Worm (Caenorhabditis elegans): ENCODE data around the gene snu-13.

Gene snu-13

DNA sequence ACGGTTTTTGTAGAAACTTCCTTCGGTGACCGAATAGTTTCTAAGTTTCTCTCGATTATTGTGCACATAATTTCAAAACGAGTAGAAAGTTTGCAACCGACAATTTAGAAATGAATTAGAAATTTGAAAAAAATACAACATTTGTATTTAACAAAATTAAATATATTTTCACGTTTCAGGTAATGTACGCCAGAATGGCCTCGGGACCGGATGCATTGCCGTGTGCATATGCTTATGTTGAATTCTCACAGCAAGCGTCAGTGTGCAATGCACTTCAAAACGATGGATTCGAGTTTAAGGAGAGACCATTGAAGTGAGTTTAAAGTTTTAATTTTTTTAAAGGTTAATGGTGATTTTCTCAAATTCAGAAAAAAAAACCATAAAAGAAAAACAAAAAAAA is 2.5 kb upstream of the snu-13 start, which contains the start of gene marc-2:
Gene marc-2 (minus strand): TSS at position 101 of the 400 bp plus-strand sequence.
- TF ChIP-seq aly-2 (tag; optimal IDR thresholded peaks at IDR 0.05) (no peak), nhr-85 (tag) (peak; percentile 10)

DNA sequence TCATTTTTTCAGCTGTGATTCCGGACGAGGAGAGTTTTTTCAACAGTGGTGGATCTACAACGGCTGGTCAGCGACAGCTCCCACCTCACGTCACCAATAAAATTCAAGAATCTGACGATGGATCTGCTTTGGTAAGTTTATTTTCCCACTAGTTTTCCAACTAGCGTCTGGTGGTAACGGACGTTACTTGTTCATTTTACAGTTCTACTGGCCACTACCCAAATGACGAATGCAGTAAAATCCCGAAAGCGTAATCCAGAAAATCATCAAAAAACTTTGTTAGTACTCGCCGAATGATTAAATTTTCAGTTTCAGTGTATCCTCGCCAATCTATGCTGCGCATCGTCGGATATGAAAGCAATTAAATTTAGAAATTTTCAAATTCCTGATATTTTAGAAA is 1.2 kb upstream of the snu-13 start:
- TF ChIP-seq rnt-1 (tag; optimal IDR thresholded peaks at IDR 0.05): no peak
- no peak for TF ChIP-seq lin-14 (GFP tag; optimal IDR thresholded peaks at IDR 0.05)
- TF ChIP-seq ztf-11 (tag; optimal IDR thresholded peaks at IDR 0.05): no peak
- no peak for TF ChIP-seq dsc-1 (tag; optimal IDR thresholded peaks at IDR 0.05)
- no peak for TF ChIP-seq egl-27 (tag; optimal IDR thresholded peaks at IDR 0.05)
- TF ChIP-seq efl-1 (optimal IDR thresholded peaks at IDR 0.05): no peak
- peak in 1 of 2 experiments; percentile 51 for TF ChIP-seq efl-1 (GFP tag; optimal IDR thresholded peaks at IDR 0.05 in 1 of 2)

DNA sequence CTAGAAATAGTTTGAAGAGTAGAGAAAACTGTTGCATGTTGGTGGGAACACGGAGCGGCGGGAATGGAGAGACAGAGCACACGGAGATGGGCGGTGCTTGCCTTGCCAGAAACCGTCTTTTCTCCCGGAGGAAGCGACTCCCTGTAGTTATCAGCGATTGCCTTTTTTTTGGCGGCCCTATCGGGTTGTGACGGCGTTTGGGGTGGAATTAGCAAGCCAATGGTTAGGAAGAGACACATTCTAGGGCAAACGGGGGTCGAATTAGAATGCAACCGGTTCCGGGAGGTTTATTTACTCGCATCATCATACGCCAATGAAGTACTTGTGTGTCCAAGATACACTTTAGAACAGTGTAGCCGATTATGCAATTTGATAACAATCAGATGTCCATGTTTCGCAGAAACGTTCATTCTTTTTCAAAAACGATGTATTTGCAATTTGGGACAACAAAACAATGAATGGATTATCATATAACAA is 756 bp downstream of the snu-13 start, which contains the start of gene lact-3:
Gene lact-3 (minus strand): TSS at position 51 of the 477 bp plus-strand sequence.
- TF ChIP-seq egl-27 (tag; optimal IDR thresholded peaks at IDR 0.05) (no peak), sox-4 (tag; optimal IDR thresholded peaks at IDR 0.05) (no peak), elt-2 (tag; optimal IDR thresholded peaks at IDR 0.05) (no peak), nhr-71 (tag; optimal IDR thresholded peaks at IDR 0.05) (peak; percentile 1), F16B12.6 (tag; optimal IDR thresholded peaks at IDR 0.05) (no peak), lsy-2 (tag; optimal IDR thresholded peaks at IDR 0.05) (peak in 1 of 2 experiments; percentile 22), lin-15B (tag; optimal IDR thresholded peaks at IDR 0.05) (no peak), efl-1 (optimal IDR thresholded peaks at IDR 0.05) (peak in 1 of 2 experiments; percentile 12), efl-1 (GFP tag; optimal IDR thresholded peaks at IDR 0.05 in 1 of 2) (no peak), lin-35 (GFP tag; optimal IDR thresholded peaks at IDR 0.05) (peak in 1 of 2 experiments; percentile 6), xbp-1 (tag; optimal IDR thresholded peaks at IDR 0.05) (no peak), zag-1 (tag; optimal IDR thresholded peaks at IDR 0.05) (no peak), nhr-237 (tag; optimal IDR thresholded peaks at IDR 0.05) (no peak), ceh-63 (GFP tag; optimal IDR thresholded peaks at IDR 0.05) (no peak), nhr-19 (GFP tag; conservative IDR thresholded peaks at IDR 0.05) (0 out of 2 replicates have a peak, but pooled peaks have one; percentile 7), unc-86 (tag; optimal IDR thresholded peaks at IDR 0.05) (no peak), hlh-4 (tag; optimal IDR thresholded peaks at IDR 0.05) (no peak), nhr-47 (tag; optimal IDR thresholded peaks at IDR 0.05) (no peak), grh-1 (GFP tag; IDR thresholded peaks at IDR 0.05) (peak; percentile 36; the same call in 1 of the 2 replicates), nhr-12 (tag; optimal IDR thresholded peaks at IDR 0.05) (no peak), lin-14 (GFP tag; optimal IDR thresholded peaks at IDR 0.05) (peak; percentile 15), fos-1 (tag; optimal IDR thresholded peaks at IDR 0.05) (no peak), swsn-7 (tag; optimal IDR thresholded peaks at IDR 0.05) (no peak)

DNA sequence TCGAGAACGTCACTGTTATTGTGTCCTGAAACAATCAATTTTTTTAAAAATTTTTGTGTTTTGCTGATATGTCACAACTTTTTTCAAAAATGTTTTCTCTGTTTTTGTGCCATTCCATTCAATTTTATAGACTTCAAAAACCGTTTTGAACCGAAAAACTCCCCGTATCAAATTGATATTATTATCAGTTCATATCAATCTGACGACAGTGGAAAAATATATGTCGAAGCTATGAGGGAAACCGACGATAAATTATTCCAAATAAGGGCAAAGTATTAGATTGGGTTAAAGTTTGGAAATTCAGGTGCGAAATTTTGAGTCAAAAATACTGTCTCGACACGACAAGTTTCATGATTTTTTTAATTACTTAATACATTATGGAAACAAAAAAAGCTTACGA is 2.0 kb downstream of the snu-13 start:
- no peak for TF ChIP-seq irx-1 (tag; optimal IDR thresholded peaks at IDR 0.05)
- TF ChIP-seq elt-2 (tag; optimal IDR thresholded peaks at IDR 0.05): peak; percentile 29

DNA sequence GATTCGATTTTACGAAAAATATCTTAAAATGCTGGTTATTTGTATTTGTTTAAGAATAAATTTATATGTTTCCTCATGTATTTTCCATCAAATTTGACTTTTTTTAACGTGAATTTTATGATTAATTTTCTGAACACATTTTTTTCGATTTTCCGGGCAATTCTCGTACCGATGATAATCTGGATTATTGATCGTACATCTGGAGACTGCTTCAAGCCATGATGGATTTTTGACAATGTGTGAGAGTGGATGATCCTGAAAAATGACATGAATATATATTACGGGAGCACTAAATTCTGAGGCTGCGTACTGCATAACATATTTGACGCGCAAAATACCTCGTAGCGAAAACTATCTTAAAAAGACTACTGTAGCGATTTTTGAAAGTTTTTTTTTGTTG is 4.0 kb downstream of the snu-13 start:
- no peak for TF ChIP-seq sup-37 (GFP tag; optimal IDR thresholded peaks at IDR 0.05)
- no peak for TF ChIP-seq egl-13 (tag; optimal IDR thresholded peaks at IDR 0.05)
- no peak for TF ChIP-seq aly-2 (tag; optimal IDR thresholded peaks at IDR 0.05)
- no peak for TF ChIP-seq unc-62 (GFP tag; optimal IDR thresholded peaks at IDR 0.05)

DNA sequence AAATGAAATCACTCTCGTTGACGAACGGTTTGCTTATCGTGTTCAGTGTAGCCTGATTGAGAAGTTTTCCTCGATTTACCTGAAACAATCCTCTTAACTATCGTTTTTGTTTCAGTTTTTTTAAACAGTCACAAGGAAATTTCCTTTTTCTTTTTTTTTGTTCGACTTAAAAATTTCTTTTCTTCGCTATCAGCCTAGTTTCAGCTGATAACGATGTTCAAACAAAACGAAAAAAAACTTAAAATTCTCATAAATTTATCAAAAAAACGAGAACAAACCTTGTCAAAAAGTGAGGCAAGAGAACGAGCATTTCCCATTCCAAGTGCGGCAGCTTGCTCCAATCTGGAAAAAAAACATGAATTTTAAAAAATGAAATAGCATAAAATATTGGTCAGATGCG is 4.9 kb downstream of the snu-13 start:
- TF ChIP-seq ztf-11 (tag; optimal IDR thresholded peaks at IDR 0.05): no peak
- no peak for TF ChIP-seq elt-3 (tag; optimal IDR thresholded peaks at IDR 0.05)
- TF ChIP-seq elt-2 (tag; optimal IDR thresholded peaks at IDR 0.05): peak; percentile 42
- TF ChIP-seq lsy-2 (tag; optimal IDR thresholded peaks at IDR 0.05): no peak
- TF ChIP-seq lin-13 (GFP tag; optimal IDR thresholded peaks at IDR 0.05): no peak
- peak in 1 of 2 experiments; percentile 12 for TF ChIP-seq lin-35 (GFP tag; optimal IDR thresholded peaks at IDR 0.05)
- TF ChIP-seq sup-37 (GFP tag; optimal IDR thresholded peaks at IDR 0.05): no peak
- TF ChIP-seq vab-15 (tag; optimal IDR thresholded peaks at IDR 0.05): no peak

Data from whole organism, L1 larva.